Fruit fly (Drosophila melanogaster): Measurements from ENCODE around the gene CG1958.
A peak's percentile ranks its signal among the peaks of the same experiment; 100 is the strongest.

CG1958 gene

dm6 chrX:7301351-7302328 is 34.9 kb downstream of the CG1958 start (continued):
- TF ChIP-seq Sox100B (GFP tag; optimal IDR thresholded peaks at IDR 0.05) (peak; percentile 91), eyg (GFP tag; optimal IDR thresholded peaks at IDR 0.05) (no peak), ci (GFP tag; IDR thresholded peaks at IDR 0.05) (peak; percentile 80), CG12236 (GFP tag; optimal IDR thresholded peaks at IDR 0.05) (peak; percentile 45), CG15073 (GFP tag; optimal IDR thresholded peaks at IDR 0.05) (peak; percentile 27), zen2 (GFP tag; IDR thresholded peaks at IDR 0.05; ENCODE audit: partially characterized antibody) (no peak), twi (tag; optimal IDR thresholded peaks at IDR 0.05) (peak; percentile 19), CG16863 (GFP tag; optimal IDR thresholded peaks at IDR 0.05) (peak; percentile 61), Optix (GFP tag; IDR thresholded peaks at IDR 0.05) (peak; percentile 71), D19A (tag; optimal IDR thresholded peaks at IDR 0.05) (peak; percentile 65), CG7745 (tag; optimal IDR thresholded peaks at IDR 0.05) (no peak), CG2120 (GFP tag; optimal IDR thresholded peaks at IDR 0.05) (peak; percentile 29), CG8290 (GFP tag; optimal IDR thresholded peaks at IDR 0.05) (peak; percentile 23), CG8290 (tag; optimal IDR thresholded peaks at IDR 0.05) (peak in 1 of 2 experiments; percentile 53), schlank (tag; optimal IDR thresholded peaks at IDR 0.05) (no peak), Meics (GFP tag; optimal IDR thresholded peaks at IDR 0.05) (peak; percentile 56), shn (GFP tag; optimal IDR thresholded peaks at IDR 0.05) (no peak), sima (GFP tag; optimal IDR thresholded peaks at IDR 0.05) (no peak), ranshi (GFP tag; IDR thresholded peaks at IDR 0.05) (peak; percentile 35), CG1792 (GFP tag; optimal IDR thresholded peaks at IDR 0.05) (peak; percentile 15), chinmo (GFP tag; IDR thresholded peaks at IDR 0.05; ENCODE audit: partially characterized antibody) (no peak), en (GFP tag; optimal IDR thresholded peaks at IDR 0.05) (peak; percentile 14), CG10209 (GFP tag; optimal IDR thresholded peaks at IDR 0.05) (peak; percentile 63), CG18619 (GFP tag; optimal IDR thresholded peaks at IDR 0.05) (peak; percentile 64), sug (tag; optimal IDR thresholded peaks at IDR 0.05) (no peak), dmrt99B (tag; optimal IDR thresholded peaks at IDR 0.05) (peak; percentile 76), cato (GFP tag; optimal IDR thresholded peaks at IDR 0.05; ENCODE audit: borderline replicate concordance) (no peak), CG16813 (GFP tag; IDR thresholded peaks at IDR 0.05; ENCODE audit: partially characterized antibody) (no peak), CG6654 (GFP tag; optimal IDR thresholded peaks at IDR 0.05) (peak; percentile 50), CG5180 (GFP tag; optimal IDR thresholded peaks at IDR 0.05) (peak; percentile 50), knrl (GFP tag; IDR thresholded peaks at IDR 0.05; ENCODE audit: partially characterized antibody) (no peak), NC2β (GFP tag; optimal IDR thresholded peaks at IDR 0.05) (peak; percentile 2), CG6689 (GFP tag; IDR thresholded peaks at IDR 0.05) (0 out of 2 replicates have a peak, but pooled peaks have one; percentile 20), Hey (tag; optimal IDR thresholded peaks at IDR 0.05) (no peak), Hr3 (GFP tag; optimal IDR thresholded peaks at IDR 0.05) (peak; percentile 56), CG33213 (GFP tag; optimal IDR thresholded peaks at IDR 0.05) (no peak), ATbp (GFP tag; optimal IDR thresholded peaks at IDR 0.05) (peak; percentile 41), prd (optimal IDR thresholded peaks at IDR 0.05) (no peak), prd (GFP tag; IDR thresholded peaks at IDR 0.05) (peak; percentile 50; the same call in 1 of the 3 replicates), otp (GFP tag; IDR thresholded peaks at IDR 0.05) (peak; percentile 64; the same call in 1 of the 3 replicates), stc (GFP tag; IDR thresholded peaks at IDR 0.05) (peak; percentile 35; the same call in 1 of the 2 replicates), MBD-R2 (GFP tag; IDR thresholded peaks at IDR 0.05) (no peak), CG10147 (GFP tag; optimal IDR thresholded peaks at IDR 0.05) (peak; percentile 6), sqz (GFP tag; optimal IDR thresholded peaks at IDR 0.05) (peak; percentile 19), crol (GFP tag; IDR thresholded peaks at IDR 0.05) (peak; percentile 87), ssp (GFP tag; IDR thresholded peaks at IDR 0.05) (0 out of 2 replicates have a peak, but pooled peaks have one; percentile 15), sob (GFP tag; IDR thresholded peaks at IDR 0.05) (peak; percentile 29; the same call in 1 of the 2 replicates), p53 (GFP tag; optimal IDR thresholded peaks at IDR 0.05) (no peak), BtbVII (GFP tag; optimal IDR thresholded peaks at IDR 0.05) (peak; percentile 52)

Measured in whole organism, embryonic.